Fruit fly (Drosophila melanogaster): ENCODE measurements around the gene CG44385.
A peak's percentile ranks its signal among the peaks of the same experiment; 100 is the strongest.
"Not testable (repeated sequence)": the region's sequence is repeated elsewhere in the genome, so short reads cannot be mapped to it uniquely, and the experiment has no call there.

Gene CG44385

DNA sequence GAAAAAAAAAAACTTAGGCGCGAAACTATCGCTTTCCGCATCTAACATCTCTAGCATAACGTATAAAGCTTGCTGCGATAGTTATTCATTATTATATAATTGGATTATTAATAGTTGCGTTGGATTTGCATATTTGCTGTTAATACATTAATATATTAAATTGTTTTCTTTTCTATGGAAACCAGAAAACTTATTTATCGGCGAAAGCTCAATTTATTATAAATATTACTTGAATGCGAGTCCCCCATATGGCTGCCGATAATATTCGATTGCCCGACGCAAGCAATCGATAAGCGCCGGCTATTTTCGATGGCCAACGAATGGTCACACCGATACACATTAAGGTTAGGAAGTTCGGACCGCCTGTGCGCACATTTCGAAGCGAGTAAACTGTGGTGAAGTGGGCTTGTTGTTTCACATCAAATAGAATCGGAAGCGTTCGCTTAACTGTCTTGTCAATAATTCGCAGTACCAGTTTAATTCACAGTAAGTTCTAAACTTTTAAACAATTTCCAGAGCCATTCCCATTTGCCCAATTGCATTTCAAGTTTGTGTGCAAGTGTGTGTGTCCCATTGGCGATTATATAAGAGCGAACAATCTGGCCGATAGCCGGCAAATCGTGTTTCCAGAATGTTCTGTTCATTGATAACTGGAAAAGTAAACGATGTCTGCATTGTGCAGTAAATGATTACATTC lies 23.9 kb downstream of the CG44385 start, which contains the start of gene Hsp60A:
Hsp60A (plus strand) TSS at position 335 of the 697 bp plus-strand sequence.
- TF ChIP-seq pad (GFP tag; optimal IDR thresholded peaks at IDR 0.05) (peak; percentile 37), CG33017 (tag; optimal IDR thresholded peaks at IDR 0.05) (peak; percentile 12), toe (GFP tag; optimal IDR thresholded peaks at IDR 0.05) (peak; percentile 33), Mnt (GFP tag; optimal IDR thresholded peaks at IDR 0.05) (no peak), Clk (GFP tag; optimal IDR thresholded peaks at IDR 0.05) (no peak), Hr96 (GFP tag; optimal IDR thresholded peaks at IDR 0.05) (peak; percentile 56), cnc (optimal IDR thresholded peaks at IDR 0.05) (no peak), cic (GFP tag; optimal IDR thresholded peaks at IDR 0.05) (peak; percentile 3), kay (GFP tag; ENCODE audit: borderline replicate concordance) (no peak), CG7045 (GFP tag; optimal IDR thresholded peaks at IDR 0.05) (no peak), CG7101 (tag; optimal IDR thresholded peaks at IDR 0.05) (peak; percentile 76), CG12768 (GFP tag; optimal IDR thresholded peaks at IDR 0.05) (no peak), bab1 (GFP tag; optimal IDR thresholded peaks at IDR 0.05) (peak; percentile 84), tj (GFP tag; optimal IDR thresholded peaks at IDR 0.05) (peak; percentile 47), CG11617 (GFP tag; optimal IDR thresholded peaks at IDR 0.05) (no peak), CG1620 (GFP tag; optimal IDR thresholded peaks at IDR 0.05) (peak; percentile 73), CG5204 (GFP tag; optimal IDR thresholded peaks at IDR 0.05) (no peak), Crg-1 (GFP tag; optimal IDR thresholded peaks at IDR 0.05) (peak; percentile 14), ovo (GFP tag; optimal IDR thresholded peaks at IDR 0.05) (peak; percentile 61), CG14711 (tag; optimal IDR thresholded peaks at IDR 0.05) (peak; percentile 58)

dm6 chrX:11095973-11096372 lies 36.2 kb downstream of the CG44385 start, which contains the start of gene CG42249:
Gene CG42249, plus strand, starts transcription at chrX:11096273.
- not testable (repeated sequence) for TF ChIP-seq CG33017 (tag; optimal IDR thresholded peaks at IDR 0.05); ovo (GFP tag; optimal IDR thresholded peaks at IDR 0.05); CG12768 (GFP tag; optimal IDR thresholded peaks at IDR 0.05)

DNA sequence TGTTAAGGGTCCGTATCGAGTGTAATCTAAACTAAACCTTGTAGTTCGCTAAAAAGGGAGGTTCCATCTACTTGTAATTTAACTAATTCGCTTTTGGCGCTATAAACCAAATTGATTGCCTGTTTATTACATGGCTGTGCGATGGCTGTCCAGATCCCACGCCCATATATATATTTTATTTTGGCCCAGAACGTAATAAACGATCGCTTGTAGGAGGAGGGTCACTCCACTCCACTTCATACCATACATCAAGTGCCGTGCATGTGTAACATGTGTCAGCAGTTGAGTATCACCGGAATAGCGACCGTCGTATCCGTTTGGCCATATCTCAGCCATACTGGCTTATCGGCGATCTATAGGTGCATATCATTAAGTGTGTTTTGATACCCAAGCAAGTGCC lies 36.9 kb downstream of the CG44385 start:
- TF ChIP-seq Mnt (GFP tag; optimal IDR thresholded peaks at IDR 0.05) (peak; percentile 55), CG33017 (tag; optimal IDR thresholded peaks at IDR 0.05) (no peak), Crg-1 (GFP tag; optimal IDR thresholded peaks at IDR 0.05) (no peak), cnc (optimal IDR thresholded peaks at IDR 0.05) (no peak), CG7101 (tag; optimal IDR thresholded peaks at IDR 0.05) (no peak), CG5204 (GFP tag; optimal IDR thresholded peaks at IDR 0.05) (no peak), cic (GFP tag; optimal IDR thresholded peaks at IDR 0.05) (peak; percentile 15)

DNA sequence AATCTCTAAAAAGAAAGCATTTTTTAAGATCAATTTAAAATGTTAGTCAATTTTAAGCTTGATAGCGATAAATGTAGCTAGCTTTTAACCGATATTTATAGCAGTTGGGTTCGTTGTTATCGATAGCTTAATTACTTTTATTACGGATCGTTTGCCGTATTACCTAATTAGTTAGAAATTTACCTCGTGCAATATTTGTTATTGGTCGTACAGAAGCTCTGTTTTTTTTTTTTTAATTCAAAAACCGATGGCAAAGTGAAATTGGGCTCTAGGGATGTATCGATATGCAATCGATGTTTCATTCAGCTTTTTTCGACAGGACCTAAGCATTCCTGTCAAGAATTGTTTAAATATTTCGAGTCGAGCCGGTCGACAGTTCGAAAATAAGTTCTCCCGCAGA lies 40.0 kb downstream of the CG44385 start, which contains the start of gene CG2061:
CG2061 (plus strand) TSS at position 292 of the 400 bp plus-strand sequence.
- TF ChIP-seq pad (GFP tag; optimal IDR thresholded peaks at IDR 0.05) = no peak
- no peak for TF ChIP-seq bab1 (GFP tag; optimal IDR thresholded peaks at IDR 0.05)
- TF ChIP-seq CG12768 (GFP tag; optimal IDR thresholded peaks at IDR 0.05) = no peak
- TF ChIP-seq cic (GFP tag; optimal IDR thresholded peaks at IDR 0.05) = no peak
- TF ChIP-seq CG7101 (tag; optimal IDR thresholded peaks at IDR 0.05) = no peak
- no peak for TF ChIP-seq Clk (GFP tag; optimal IDR thresholded peaks at IDR 0.05)
- no peak for TF ChIP-seq CG33017 (tag; optimal IDR thresholded peaks at IDR 0.05)
- no peak for TF ChIP-seq CG14711 (tag; optimal IDR thresholded peaks at IDR 0.05)
- TF ChIP-seq CG1620 (GFP tag; optimal IDR thresholded peaks at IDR 0.05) = no peak
- no peak for TF ChIP-seq kay (GFP tag; ENCODE audit: borderline replicate concordance)
- TF ChIP-seq tj (GFP tag; optimal IDR thresholded peaks at IDR 0.05) = no peak
- no peak for TF ChIP-seq cnc (optimal IDR thresholded peaks at IDR 0.05)
- no peak for TF ChIP-seq CG5204 (GFP tag; optimal IDR thresholded peaks at IDR 0.05)
- TF ChIP-seq Hr96 (GFP tag; optimal IDR thresholded peaks at IDR 0.05) = no peak
- no peak for TF ChIP-seq CG11617 (GFP tag; optimal IDR thresholded peaks at IDR 0.05)
- TF ChIP-seq CG7045 (GFP tag; optimal IDR thresholded peaks at IDR 0.05) = no peak
- TF ChIP-seq Crg-1 (GFP tag; optimal IDR thresholded peaks at IDR 0.05) = no peak
- no peak for TF ChIP-seq ovo (GFP tag; optimal IDR thresholded peaks at IDR 0.05)
- TF ChIP-seq toe (GFP tag; optimal IDR thresholded peaks at IDR 0.05) = no peak

DNA sequence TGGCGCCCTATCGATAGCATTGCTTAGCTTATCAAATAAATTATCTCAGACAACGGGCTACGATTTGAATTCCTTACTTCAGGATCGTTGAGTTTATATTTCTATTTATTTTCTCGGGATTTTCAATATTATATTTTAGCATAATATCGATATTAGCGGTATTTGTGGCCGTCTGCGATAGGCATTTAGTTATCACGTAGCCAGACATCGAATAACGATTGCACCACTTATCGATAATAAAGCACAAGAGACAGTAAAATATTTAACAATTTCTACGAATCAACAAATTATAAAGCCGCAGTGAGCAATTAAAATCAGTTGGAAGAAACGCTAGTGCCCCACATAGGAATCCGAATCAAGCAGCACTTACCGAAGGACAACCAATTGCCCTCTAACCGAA lies 42.1 kb downstream of the CG44385 start, which contains the start of gene CG2076:
CG2076 (plus strand) TSS at position 50 of the 400 bp plus-strand sequence.
- peak; percentile 16 for TF ChIP-seq tj (GFP tag; optimal IDR thresholded peaks at IDR 0.05)
- no peak for TF ChIP-seq CG7101 (tag; optimal IDR thresholded peaks at IDR 0.05)

- no peak for TF ChIP-seq cnc (optimal IDR thresholded peaks at IDR 0.05)
- TF ChIP-seq tj (GFP tag; optimal IDR thresholded peaks at IDR 0.05) = no peak
- no peak for TF ChIP-seq Crg-1 (GFP tag; optimal IDR thresholded peaks at IDR 0.05)
- TF ChIP-seq CG1620 (GFP tag; optimal IDR thresholded peaks at IDR 0.05) = no peak
- peak; percentile 33 for TF ChIP-seq CG33017 (tag; optimal IDR thresholded peaks at IDR 0.05)
- TF ChIP-seq kay (GFP tag; ENCODE audit: borderline replicate concordance) = peak; percentile 5
- TF ChIP-seq cic (GFP tag; optimal IDR thresholded peaks at IDR 0.05) = no peak
- no peak for TF ChIP-seq Clk (GFP tag; optimal IDR thresholded peaks at IDR 0.05)
- peak; percentile 31 for TF ChIP-seq pad (GFP tag; optimal IDR thresholded peaks at IDR 0.05)
- TF ChIP-seq CG11617 (GFP tag; optimal IDR thresholded peaks at IDR 0.05) = peak; percentile 29
- TF ChIP-seq CG14711 (tag; optimal IDR thresholded peaks at IDR 0.05) = peak; percentile 46
- no peak for TF ChIP-seq CG7045 (GFP tag; optimal IDR thresholded peaks at IDR 0.05)
- TF ChIP-seq CG5204 (GFP tag; optimal IDR thresholded peaks at IDR 0.05) = no peak
- no peak for TF ChIP-seq bab1 (GFP tag; optimal IDR thresholded peaks at IDR 0.05)
- TF ChIP-seq Mnt (GFP tag; optimal IDR thresholded peaks at IDR 0.05) = peak; percentile 11
- no peak for TF ChIP-seq ovo (GFP tag; optimal IDR thresholded peaks at IDR 0.05)
- peak; percentile 41 for TF ChIP-seq Hr96 (GFP tag; optimal IDR thresholded peaks at IDR 0.05)
- TF ChIP-seq CG12768 (GFP tag; optimal IDR thresholded peaks at IDR 0.05) = peak; percentile 17
- peak; percentile 70 for TF ChIP-seq CG7101 (tag; optimal IDR thresholded peaks at IDR 0.05)
- no peak for TF ChIP-seq toe (GFP tag; optimal IDR thresholded peaks at IDR 0.05)
Observed at dm6 chrX:11088778-11089340, 43.4 kb downstream of the CG44385 start, which contains the start of gene Vago. Gene Vago, plus strand, starts transcription at chrX:11089290.

Data from whole organism, adult.